Worm (Caenorhabditis elegans) whole organism, midembryonic: ENCODE measurements around the gene lec-5.

ENCODE experiments used
- T22C8.4 ChIP-seq: fragments of 200-800 bp; sonication (Bioruptor generic); IDR thresholded peaks from 2 replicates; pipeline ENCODE4 v1.3.6; 2022; ENCODE audit warnings: missing genetic modification characterization, missing compliant biosample characterization
- cog-1 ChIP-seq: sonication (generic microtip); optimal IDR thresholded peaks from 2 replicates; lab custom pipeline; 2016; ENCODE audit warnings: missing genetic modification characterization, missing compliant biosample characterization
- med-1 ChIP-seq: sonication (generic microtip); optimal IDR thresholded peaks from 2 replicates; lab custom pipeline; 2017; ENCODE audit warnings: missing genetic modification characterization, mild to moderate bottlenecking, missing compliant biosample characterization, antibody characterized with exemption, missing genetic modification reagents; ENCODE audit not compliant: insufficient read depth
- ztf-23 ChIP-seq: fragments of 200-800 bp; sonication (Bioruptor generic); IDR thresholded peaks from 2 replicates; pipeline ENCODE4 v1.3.6; 2022; ENCODE audit warnings: missing genetic modification reagents, missing genetic modification characterization, missing compliant biosample characterization
- ztf-29 ChIP-seq: fragments of 200-800 bp; sonication (Bioruptor generic); IDR thresholded peaks from 2 replicates; pipeline ENCODE4 v1.3.6; 2022; ENCODE audit warnings: missing genetic modification reagents, missing genetic modification characterization, missing compliant biosample characterization

ce11 chrII:5853261-5853660 lies 12.4 kb upstream of the lec-5 start:
- TF ChIP-seq cog-1 (tag; lab: Kevin White, UChicago) (no peak), med-1 (no peak), ztf-23 (GFP tag; lab: Robert Waterston, UW) (no peak), T22C8.4 (GFP tag; lab: Robert Waterston, UW) (no peak), ztf-29 (no peak)
